Worm (Caenorhabditis elegans) whole organism, L4 larva: ENCODE results near the gene ZC374.2.

Source experiments
- Y105C5A.15 ChIP-seq: fragments of 200-800 bp; sonication (Bioruptor generic); IDR thresholded peaks from 2 replicates; pipeline ENCODE4 v1.3.6; 2022; ENCODE audit warnings: missing genetic modification characterization, missing compliant biosample characterization
- ceh-82 ChIP-seq: sonication (generic microtip); optimal IDR thresholded peaks from 2 replicates; lab custom pipeline; 2017; ENCODE audit warnings: missing biosample characterization, missing genetic modification characterization
- dve-1 ChIP-seq: sonication (generic microtip); optimal IDR thresholded peaks from 2 replicates; lab custom pipeline; 2017; ENCODE audit warnings: antibody characterized with exemption, mild to moderate bottlenecking, missing genetic modification characterization, missing compliant biosample characterization; ENCODE audit not compliant: insufficient read depth
- lsy-2 ChIP-seq, 2 experiments: fragments of 150-350 bp in 1 of 2; sonication (generic microtip) in 1 of 2; optimal IDR thresholded peaks; 2 replicates each; lab custom pipeline; 2014 to 2017; ENCODE audit warnings: missing biosample characterization in 2 of 2, missing genetic modification characterization in 2 of 2
- mdl-1 ChIP-seq, 2 experiments: fragments of 150-350 bp in 1 of 2; sonication (generic microtip) in 1 of 2; optimal IDR thresholded peaks; 2 replicates each; lab custom pipeline; 2014 to 2017; ENCODE audit warnings: missing biosample characterization in 2 of 2, missing genetic modification characterization in 2 of 2

DNA sequence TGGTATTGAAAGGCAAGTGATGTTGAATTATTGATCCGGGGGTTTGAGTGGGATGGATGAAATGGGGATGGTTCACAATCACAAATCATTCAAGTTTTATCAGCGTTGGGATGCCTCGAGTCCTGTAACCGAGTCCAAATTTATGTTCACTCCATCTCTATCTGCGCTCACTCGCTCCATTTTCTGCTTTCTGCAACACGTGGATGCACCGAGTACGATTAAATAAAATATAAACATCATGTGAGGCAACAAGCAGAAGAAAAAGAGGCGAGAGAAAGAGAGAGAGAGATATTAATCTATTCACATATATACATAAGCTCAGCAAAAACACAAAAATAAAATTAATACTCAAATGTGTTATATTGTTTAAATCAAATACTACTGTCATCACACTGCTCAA is 54.1 kb downstream of the ZC374.2 start:
- no peak for TF ChIP-seq ceh-82 (tag; lab: Kevin White, UChicago)
- TF ChIP-seq mdl-1 (tag; optimal IDR thresholded peaks at IDR 0.05; lab: Kevin White, UChicago) = no peak
- no peak for TF ChIP-seq Y105C5A.15 (GFP tag; lab: Robert Waterston, UW)
- TF ChIP-seq lsy-2 (tag; optimal IDR thresholded peaks at IDR 0.05; lab: Kevin White, UChicago) = no peak
- TF ChIP-seq dve-1 = peak; percentile 36
